Worm (Caenorhabditis elegans) whole organism, early embryonic: ENCODE data around the gene syx-2.

Experiments used
- B0310.2 ChIP-seq: sonication (generic microtip); optimal IDR thresholded peaks from 2 replicates; lab custom pipeline; 2016; ENCODE audit warnings: mild to moderate bottlenecking, missing genetic modification characterization, missing compliant biosample characterization
- aly-1 ChIP-seq: sonication (generic microtip); optimal IDR thresholded peaks from 2 replicates; lab custom pipeline; 2016; ENCODE audit warnings: missing genetic modification characterization, missing compliant biosample characterization
- ama-1 ChIP-seq: fragments of 150-350 bp; optimal IDR thresholded peaks from 2 replicates; lab custom pipeline; 2014
- ceh-13 ChIP-seq: fragments of 200-800 bp; sonication (Bioruptor generic); optimal IDR thresholded peaks from 2 replicates; lab custom pipeline; 2018; ENCODE audit warnings: mild to moderate bottlenecking, missing genetic modification characterization, missing compliant biosample characterization
- ceh-36 ChIP-seq: sonication (generic microtip); optimal IDR thresholded peaks from 2 replicates; lab custom pipeline; 2016; ENCODE audit warnings: missing genetic modification characterization, inconsistent platforms, missing compliant biosample characterization
- flt-1 ChIP-seq: fragments of 200-800 bp; sonication (Bioruptor generic); IDR thresholded peaks from 2 replicates; pipeline ENCODE4 v1.3.6; 2022; ENCODE audit warnings: missing genetic modification characterization, missing compliant biosample characterization
- hnd-1 ChIP-seq: sonication (generic microtip); optimal IDR thresholded peaks from 2 replicates; lab custom pipeline; 2016; ENCODE audit warnings: missing genetic modification characterization, missing compliant biosample characterization
- tbx-11 ChIP-seq: fragments of 200-800 bp; sonication (Bioruptor generic); IDR thresholded peaks from 2 replicates; pipeline ENCODE4 v1.3.6; 2022; ENCODE audit warnings: missing genetic modification characterization, missing compliant biosample characterization
- tra-4 ChIP-seq: sonication (generic microtip); optimal IDR thresholded peaks from 2 replicates; lab custom pipeline; 2017; ENCODE audit warnings: missing genetic modification characterization, missing compliant biosample characterization

DNA sequence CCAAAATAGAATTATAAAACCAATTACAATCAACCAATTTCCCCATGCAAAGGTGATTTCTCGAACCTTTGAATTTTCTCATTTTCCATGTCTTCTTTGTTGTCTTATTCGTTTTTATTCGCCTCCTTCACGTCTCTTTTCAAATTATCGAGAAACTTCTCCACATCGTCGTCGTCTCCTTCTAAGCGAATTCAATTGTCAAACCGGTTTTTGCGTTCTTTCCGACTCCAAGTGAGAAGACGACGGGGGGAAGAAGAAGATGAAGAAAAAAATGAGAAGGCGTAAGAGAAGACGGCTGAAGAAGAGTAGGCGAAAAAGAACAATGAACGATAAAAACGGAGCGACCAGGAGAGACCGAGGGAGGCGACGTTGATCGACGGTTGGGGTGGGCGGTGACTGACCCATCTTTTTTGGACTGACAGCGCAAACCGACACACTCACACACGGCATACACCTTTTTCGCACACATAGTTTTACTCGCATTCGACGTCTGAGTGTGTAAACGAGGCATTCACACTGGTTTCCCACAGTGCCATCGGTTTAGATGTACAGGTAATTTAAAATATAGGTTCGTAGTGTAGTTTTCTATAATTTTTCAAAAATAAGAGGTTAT, 39.5 kb upstream of the syx-2 start:
- TF ChIP-seq ama-1 (lab: Kevin White, UChicago) (no peak), B0310.2 (tag; lab: Kevin White, UChicago) (no peak), hnd-1 (tag; lab: Kevin White, UChicago) (no peak), aly-1 (no peak), tra-4 (tag; lab: Kevin White, UChicago) (no peak), ceh-36 (no peak), ceh-13 (no peak), tbx-11 (GFP tag; lab: Robert Waterston, UW) (no peak), flt-1 (no peak)
